4 fruit fly cellular contexts compared by ENCODE assay signal in genomic region chr3L:21617354-21617753, dm6.
TF ChIP-seq lines count a peak whose summit lies in the region.

TSS of gene S1P (minus strand) at chr3L:21617376.
TSS of gene CG11307 (plus strand) at chr3L:21617623.

- no peak for TF ChIP-seq CTCF in whole organism, embryonic (GFP tag; optimal IDR thresholded peaks at IDR 0.05; lab: Kevin White, UChicago)

TF ChIP-seq in whole organism, adult, 20 proteins besides CTCF, POLR2A, EP300 and RAD21:
- TF ChIP-seq Clk (GFP tag; optimal IDR thresholded peaks at IDR 0.05; lab: Kevin White, UChicago) = no peak
- TF ChIP-seq bab1 (GFP tag; optimal IDR thresholded peaks at IDR 0.05; lab: Kevin White, UChicago) = peak; percentile 8
TF ChIP-seq in whole organism, adult: peak in this region for 1.

TF ChIP-seq in whole organism, embryonic, 481 proteins besides CTCF, POLR2A, EP300 and RAD21 (continues in another document):
- no peak for TF ChIP-seq gcm (GFP tag; optimal IDR thresholded peaks at IDR 0.05; lab: Kevin White, UChicago)
- TF ChIP-seq Ets97D (GFP tag; optimal IDR thresholded peaks at IDR 0.05; lab: Kevin White, UChicago) = peak; percentile 3
- no peak for TF ChIP-seq CG31365 (tag; optimal IDR thresholded peaks at IDR 0.05; lab: Kevin White, UChicago)
- no peak for TF ChIP-seq CG15269 (tag; optimal IDR thresholded peaks at IDR 0.05; lab: Kevin White, UChicago)
- TF ChIP-seq ci (GFP tag; IDR thresholded peaks at IDR 0.05; lab: Robert Waterston, UW) = no peak
- TF ChIP-seq az2 (GFP tag; optimal IDR thresholded peaks at IDR 0.05; lab: Kevin White, UChicago) = no peak
- TF ChIP-seq MBD-R2 (GFP tag; IDR thresholded peaks at IDR 0.05; lab: Robert Waterston, UW) = peak; percentile 70
- peak; percentile 45 for TF ChIP-seq CG4617 (GFP tag; optimal IDR thresholded peaks at IDR 0.05; lab: Kevin White, UChicago; ENCODE audit: borderline replicate concordance)
- TF ChIP-seq stwl (tag; optimal IDR thresholded peaks at IDR 0.05; lab: Kevin White, UChicago) = peak; percentile 68
- TF ChIP-seq Stat92E (GFP tag; optimal IDR thresholded peaks at IDR 0.05; lab: Kevin White, UChicago) = no peak
- no peak for TF ChIP-seq CG15073 (GFP tag; optimal IDR thresholded peaks at IDR 0.05; lab: Kevin White, UChicago)
- TF ChIP-seq cad (GFP tag; optimal IDR thresholded peaks at IDR 0.05; lab: Kevin White, UChicago) = no peak
- TF ChIP-seq repo (GFP tag; optimal IDR thresholded peaks at IDR 0.05; lab: Kevin White, UChicago) = no peak
- TF ChIP-seq CG6813 (GFP tag; optimal IDR thresholded peaks at IDR 0.05; lab: Kevin White, UChicago) = no peak
- peak; percentile 44 for TF ChIP-seq CG2116 (GFP tag; optimal IDR thresholded peaks at IDR 0.05; lab: Kevin White, UChicago)
- no peak for TF ChIP-seq sima (GFP tag; optimal IDR thresholded peaks at IDR 0.05; lab: Kevin White, UChicago)
- TF ChIP-seq gfzf (GFP tag; optimal IDR thresholded peaks at IDR 0.05; lab: Kevin White, UChicago) = peak; percentile 90
- no peak for TF ChIP-seq mirr (GFP tag; optimal IDR thresholded peaks at IDR 0.05; lab: Kevin White, UChicago)
- TF ChIP-seq D (optimal IDR thresholded peaks at IDR 0.05; lab: Kevin White, UChicago) = no peak
- no peak for TF ChIP-seq D (GFP tag; optimal IDR thresholded peaks at IDR 0.05; lab: Kevin White, UChicago)
- TF ChIP-seq CG13775 (GFP tag; optimal IDR thresholded peaks at IDR 0.05; lab: Kevin White, UChicago) = no peak
- TF ChIP-seq CG30431 (GFP tag; optimal IDR thresholded peaks at IDR 0.05; lab: Kevin White, UChicago) = no peak
- no peak for TF ChIP-seq MTF-1 (GFP tag; optimal IDR thresholded peaks at IDR 0.05; lab: Kevin White, UChicago; ENCODE audit: borderline replicate concordance)
- TF ChIP-seq CG12299 (tag; optimal IDR thresholded peaks at IDR 0.05; lab: Kevin White, UChicago) = no peak
- no peak for TF ChIP-seq CG15011 (GFP tag; optimal IDR thresholded peaks at IDR 0.05; lab: Kevin White, UChicago)
- no peak for TF ChIP-seq jing (GFP tag; optimal IDR thresholded peaks at IDR 0.05; lab: Kevin White, UChicago)
- no peak for TF ChIP-seq cas (GFP tag; IDR thresholded peaks at IDR 0.05; lab: Robert Waterston, UW)
- no peak for TF ChIP-seq CG10209 (GFP tag; optimal IDR thresholded peaks at IDR 0.05; lab: Kevin White, UChicago)
- TF ChIP-seq E2f1 (GFP tag; IDR thresholded peaks at IDR 0.05; lab: Robert Waterston, UW) = no peak
- TF ChIP-seq scrt (GFP tag; optimal IDR thresholded peaks at IDR 0.05; lab: Kevin White, UChicago) = peak; percentile 86

TF ChIP-seq in whole organism, prepupa, 60 proteins besides CTCF, POLR2A, EP300 and RAD21:
- no peak for TF ChIP-seq ss (GFP tag; optimal IDR thresholded peaks at IDR 0.05; lab: Kevin White, UChicago)
- peak; percentile 91 for TF ChIP-seq fkh (GFP tag; optimal IDR thresholded peaks at IDR 0.05; lab: Kevin White, UChicago)
TF ChIP-seq in whole organism, prepupa: peak in this region for 1.

TF ChIP-seq in whole organism, wandering third instar larva, 38 proteins besides CTCF, POLR2A, EP300 and RAD21:
- TF ChIP-seq HLH106 (tag; optimal IDR thresholded peaks at IDR 0.05; lab: Kevin White, UChicago) (no peak), tai (GFP tag; optimal IDR thresholded peaks at IDR 0.05; lab: Kevin White, UChicago) (peak; percentile 12)
